Worm (Caenorhabditis elegans) whole organism, L2 larva: ENCODE results near the gene K12B6.9.

ENCODE experiments used
- C34F6.9 ChIP-seq: fragments of 150-350 bp; optimal IDR thresholded peaks from 2 replicates; lab custom pipeline; 2014; ENCODE audit warnings: missing biosample characterization, missing genetic modification characterization
- F13H6.1 ChIP-seq: sonication (generic microtip); optimal IDR thresholded peaks from 2 replicates; lab custom pipeline; 2016; ENCODE audit warnings: missing genetic modification characterization, missing compliant biosample characterization
- Y55F3AM.14 ChIP-seq: fragments of 200-800 bp; sonication (Bioruptor generic); optimal IDR thresholded peaks from 2 replicates; lab custom pipeline; 2018; ENCODE audit warnings: mild to moderate bottlenecking, missing genetic modification characterization, missing compliant biosample characterization
- ZK546.5 ChIP-seq: sonication (generic microtip); optimal IDR thresholded peaks from 2 replicates; lab custom pipeline; 2017; ENCODE audit warnings: missing biosample characterization, missing genetic modification characterization
- alr-1 ChIP-seq: fragments of 150-350 bp; optimal IDR thresholded peaks from 2 replicates; lab custom pipeline; 2014; ENCODE audit warnings: missing biosample characterization, missing genetic modification characterization
- ama-1 ChIP-seq: fragments of 150-350 bp; optimal IDR thresholded peaks from 2 replicates; lab custom pipeline; 2018; ENCODE audit warnings: inconsistent platforms
- blmp-1 ChIP-seq: sonication (generic microtip); optimal IDR thresholded peaks from 2 replicates; lab custom pipeline; 2017; ENCODE audit warnings: missing genetic modification characterization, mild to moderate bottlenecking, missing compliant biosample characterization, antibody characterized with exemption, moderate library complexity; ENCODE audit not compliant: insufficient read depth
- ceh-16 ChIP-seq: fragments of 150-350 bp; optimal IDR thresholded peaks from 2 replicates; lab custom pipeline; 2014; ENCODE audit warnings: missing biosample characterization, missing genetic modification characterization
- ceh-82 ChIP-seq: fragments of 150-350 bp; optimal IDR thresholded peaks from 2 replicates; lab custom pipeline; 2014; ENCODE audit warnings: missing biosample characterization, missing genetic modification characterization
- crh-2 ChIP-seq: sonication (generic microtip); optimal IDR thresholded peaks from 2 replicates; lab custom pipeline; 2017; ENCODE audit warnings: missing biosample characterization, missing genetic modification characterization
- dmd-4 ChIP-seq: sonication (generic microtip); optimal IDR thresholded peaks from 2 replicates; lab custom pipeline; 2017; ENCODE audit warnings: missing biosample characterization, missing genetic modification characterization
- egl-27 ChIP-seq: sonication (generic microtip); optimal IDR thresholded peaks from 3 replicates; lab custom pipeline; 2017; ENCODE audit warnings: missing biosample characterization, missing genetic modification reagents, missing genetic modification characterization
- elt-1 ChIP-seq: fragments of 150-350 bp; optimal IDR thresholded peaks from 2 replicates; lab custom pipeline; 2014; ENCODE audit warnings: missing biosample characterization, missing genetic modification characterization
- elt-3 ChIP-seq: sonication (generic microtip); optimal IDR thresholded peaks from 2 replicates; lab custom pipeline; 2017; ENCODE audit warnings: missing biosample characterization, missing genetic modification characterization
- fos-1 ChIP-seq: fragments of 150-350 bp; optimal IDR thresholded peaks from 2 replicates; lab custom pipeline; 2014; ENCODE audit warnings: missing biosample characterization, missing genetic modification characterization
- lin-11 ChIP-seq: fragments of 150-350 bp; sonication (generic microtip); optimal IDR thresholded peaks from 2 replicates; lab custom pipeline; 2014; ENCODE audit warnings: missing biosample characterization, missing genetic modification characterization, inconsistent platforms, mixed read lengths
- lin-13 ChIP-seq: fragments of 150-350 bp; optimal IDR thresholded peaks from 2 replicates; lab custom pipeline; 2014; ENCODE audit warnings: missing biosample characterization, missing genetic modification reagents, missing genetic modification characterization
- lin-39 ChIP-seq: fragments of 150-350 bp; optimal IDR thresholded peaks from 2 replicates; lab custom pipeline; 2014; ENCODE audit warnings: missing biosample characterization, missing genetic modification reagents, missing genetic modification characterization
- lsy-2 ChIP-seq, 2 experiments: fragments of 150-350 bp in 1 of 2; sonication (generic microtip) in 1 of 2; optimal IDR thresholded peaks; 2 replicates each; lab custom pipeline; 2014 to 2017; ENCODE audit warnings: missing biosample characterization in 2 of 2, missing genetic modification characterization in 2 of 2
- mab-5 ChIP-seq: fragments of 150-350 bp; optimal IDR thresholded peaks from 2 replicates; lab custom pipeline; 2014; ENCODE audit warnings: missing biosample characterization, missing genetic modification characterization
- mbf-1 ChIP-seq: sonication (generic microtip); optimal IDR thresholded peaks from 2 replicates; lab custom pipeline; 2017; ENCODE audit warnings: missing biosample characterization, missing genetic modification characterization
- mdl-1 ChIP-seq, 2 experiments: fragments of 150-350 bp in 1 of 2; sonication (generic microtip) in 1 of 2; optimal IDR thresholded peaks; 2 replicates each; lab custom pipeline; 2017; ENCODE audit warnings: missing biosample characterization in 2 of 2, missing genetic modification characterization in 2 of 2
- nhr-10 ChIP-seq: sonication (generic microtip); optimal IDR thresholded peaks from 2 replicates; lab custom pipeline; 2017; ENCODE audit warnings: missing biosample characterization, missing genetic modification characterization
- nhr-11 ChIP-seq: fragments of 150-350 bp; optimal IDR thresholded peaks from 2 replicates; lab custom pipeline; 2014; ENCODE audit warnings: missing biosample characterization, missing genetic modification characterization
- nhr-129 ChIP-seq: fragments of 150-350 bp; optimal IDR thresholded peaks from 2 replicates; lab custom pipeline; 2014; ENCODE audit warnings: missing biosample characterization, missing genetic modification characterization
- nhr-21 ChIP-seq: fragments of 150-350 bp; optimal IDR thresholded peaks from 2 replicates; lab custom pipeline; 2014; ENCODE audit warnings: missing biosample characterization, missing genetic modification characterization
- nhr-23 ChIP-seq: fragments of 150-350 bp; optimal IDR thresholded peaks from 2 replicates; lab custom pipeline; 2014; ENCODE audit warnings: missing biosample characterization, missing genetic modification reagents, missing genetic modification characterization
- nhr-237 ChIP-seq: fragments of 150-350 bp; optimal IDR thresholded peaks from 2 replicates; lab custom pipeline; 2014; ENCODE audit warnings: missing biosample characterization, missing genetic modification characterization
- nhr-25 ChIP-seq: fragments of 150-350 bp; sonication (generic microtip); optimal IDR thresholded peaks from 3 replicates; lab custom pipeline; 2014; ENCODE audit warnings: missing biosample characterization, missing genetic modification characterization
- nhr-6 ChIP-seq: fragments of 150-350 bp; optimal IDR thresholded peaks from 2 replicates; lab custom pipeline; 2014; ENCODE audit warnings: missing biosample characterization, missing genetic modification characterization
- nhr-77 ChIP-seq: fragments of 150-350 bp; optimal IDR thresholded peaks from 2 replicates; lab custom pipeline; 2014; ENCODE audit warnings: missing biosample characterization, missing genetic modification characterization
- peb-1 ChIP-seq: fragments of 150-350 bp; optimal IDR thresholded peaks from 2 replicates; lab custom pipeline; 2014; ENCODE audit warnings: missing biosample characterization, missing genetic modification characterization
- sem-4 ChIP-seq: fragments of 150-350 bp; optimal IDR thresholded peaks from 2 replicates; lab custom pipeline; 2014; ENCODE audit warnings: missing biosample characterization, missing genetic modification reagents, missing genetic modification characterization
- sma-3 ChIP-seq: sonication (generic microtip); optimal IDR thresholded peaks from 2 replicates; lab custom pipeline; 2016; ENCODE audit warnings: missing genetic modification reagents, missing genetic modification characterization, missing compliant biosample characterization
- sma-9 ChIP-seq, 2 experiments: fragments of 150-350 bp in 1 of 2; sonication (generic microtip) in 1 of 2; optimal IDR thresholded peaks; 2 replicates each; lab custom pipeline; 2014 to 2016; ENCODE audit warnings: missing genetic modification characterization in 2 of 2, mild to moderate bottlenecking in 1 of 2, missing biosample characterization in 1 of 2, missing compliant biosample characterization in 1 of 2, missing genetic modification reagents in 1 of 2, moderate library complexity in 1 of 2
- snpc-4 ChIP-seq: fragments of 150-350 bp; optimal IDR thresholded peaks from 2 replicates; lab custom pipeline; 2014; ENCODE audit warnings: missing biosample characterization, missing genetic modification characterization
- unc-55 ChIP-seq: fragments of 150-350 bp; sonication (generic microtip); optimal IDR thresholded peaks from 3 replicates; lab custom pipeline; 2014; ENCODE audit warnings: missing biosample characterization, missing genetic modification reagents, missing genetic modification characterization
- unc-62 ChIP-seq: fragments of 150-350 bp; optimal IDR thresholded peaks from 2 replicates; lab custom pipeline; 2014; ENCODE audit warnings: missing biosample characterization, missing genetic modification reagents, missing genetic modification characterization
- zag-1 ChIP-seq: fragments of 150-350 bp; optimal IDR thresholded peaks from 2 replicates; lab custom pipeline; 2014; ENCODE audit warnings: missing biosample characterization, missing genetic modification characterization
- ztf-1 ChIP-seq: fragments of 200-800 bp; sonication (Bioruptor generic); conservative IDR thresholded peaks from 2 replicates; pipeline ENCODE4 v1.3.6; 2022; ENCODE audit warnings: missing genetic modification characterization, missing compliant biosample characterization
- ztf-11 ChIP-seq: sonication (generic microtip); optimal IDR thresholded peaks from 2 replicates; lab custom pipeline; 2017; ENCODE audit warnings: missing biosample characterization, missing genetic modification characterization

Gene K12B6.9

ce11 chrV:6292401-6292800, at the start of gene K12B6.9:
K12B6.9 (minus strand) TSS chrV:6292666.
- TF ChIP-seq elt-1 (tag; lab: Kevin White, UChicago) (no peak), crh-2 (peak; percentile 46), fos-1 (tag; lab: Kevin White, UChicago) (peak; percentile 41)
- TF ChIP-seq, all 48 proteins: peak for 2

ce11 chrV:6341078-6341638, 48.7 kb upstream of the K12B6.9 start:
- TF ChIP-seq snpc-4 (tag; lab: Kevin White, UChicago), result no peak
- TF ChIP-seq fos-1 (tag; lab: Kevin White, UChicago), result no peak
- TF ChIP-seq lsy-2 (tag; optimal IDR thresholded peaks at IDR 0.05; lab: Kevin White, UChicago), result no peak
- TF ChIP-seq nhr-25, result no peak
- TF ChIP-seq mdl-1 (tag; optimal IDR thresholded peaks at IDR 0.05; lab: Kevin White, UChicago), result peak in 1 of 2 experiments; percentile 34
- no peak for TF ChIP-seq elt-1 (tag; lab: Kevin White, UChicago)
- TF ChIP-seq ama-1 (lab: Kevin White, UChicago), result no peak
- TF ChIP-seq C34F6.9 (tag; lab: Kevin White, UChicago), result peak; percentile 57
- peak; percentile 65 for TF ChIP-seq zag-1
- no peak for TF ChIP-seq nhr-237 (tag; lab: Kevin White, UChicago)
- TF ChIP-seq unc-62 (GFP tag; lab: Kevin White, UChicago), result no peak
- TF ChIP-seq sma-9 (GFP tag; optimal IDR thresholded peaks at IDR 0.05; lab: Kevin White, UChicago), result no peak
- TF ChIP-seq sma-9 (tag; optimal IDR thresholded peaks at IDR 0.05; lab: Kevin White, UChicago), result no peak
- no peak for TF ChIP-seq nhr-6 (tag; lab: Kevin White, UChicago)
- TF ChIP-seq nhr-23 (tag; lab: Kevin White, UChicago), result no peak
- TF ChIP-seq elt-3, result no peak
- TF ChIP-seq egl-27 (tag; lab: Kevin White, UChicago), result no peak
- TF ChIP-seq alr-1 (tag; lab: Kevin White, UChicago), result no peak
- no peak for TF ChIP-seq ztf-1 (GFP tag; lab: Robert Waterston, UW)
- TF ChIP-seq lin-11 (tag; lab: Kevin White, UChicago), result no peak
- TF ChIP-seq nhr-21 (tag; lab: Kevin White, UChicago), result no peak
- TF ChIP-seq crh-2, result peak; percentile 11
- TF ChIP-seq nhr-129 (tag; lab: Kevin White, UChicago), result peak; percentile 59
- TF ChIP-seq ztf-11 (tag; lab: Kevin White, UChicago), result no peak
- TF ChIP-seq blmp-1 (tag; lab: Kevin White, UChicago), result no peak
- no peak for TF ChIP-seq ZK546.5 (tag; lab: Kevin White, UChicago)
- no peak for TF ChIP-seq sma-3 (GFP tag; lab: Kevin White, UChicago)
- TF ChIP-seq lin-39 (tag; lab: Kevin White, UChicago), result no peak
- no peak for TF ChIP-seq peb-1
- TF ChIP-seq ceh-82 (tag; lab: Kevin White, UChicago), result no peak
- no peak for TF ChIP-seq lin-13 (GFP tag; lab: Kevin White, UChicago)
- no peak for TF ChIP-seq nhr-10
- no peak for TF ChIP-seq mbf-1 (tag; lab: Kevin White, UChicago)
- no peak for TF ChIP-seq dmd-4
- TF ChIP-seq unc-55 (GFP tag; lab: Kevin White, UChicago), result peak; percentile 66
- TF ChIP-seq ceh-16 (tag; lab: Kevin White, UChicago), result no peak
- peak; percentile 10 for TF ChIP-seq Y55F3AM.14 (GFP tag; lab: Kevin White, UChicago)
- peak; percentile 26 for TF ChIP-seq F13H6.1 (tag; lab: Kevin White, UChicago)
- TF ChIP-seq sem-4 (tag; lab: Kevin White, UChicago), result no peak

ce11 chrV:6336108-6336507, 43.6 kb upstream of the K12B6.9 start, which contains the start of gene T28C12.6:
T28C12.6 (minus strand) TSS chrV:6336119.
- TF ChIP-seq peb-1, result no peak
- no peak for TF ChIP-seq elt-3
- TF ChIP-seq nhr-10, result no peak
- no peak for TF ChIP-seq nhr-11 (tag; lab: Kevin White, UChicago)
- TF ChIP-seq mab-5 (tag; lab: Kevin White, UChicago), result no peak
- TF ChIP-seq fos-1 (tag; lab: Kevin White, UChicago), result no peak
- TF ChIP-seq nhr-77 (tag; lab: Kevin White, UChicago), result no peak
- no peak for TF ChIP-seq lin-39 (tag; lab: Kevin White, UChicago)
- no peak for TF ChIP-seq alr-1 (tag; lab: Kevin White, UChicago)
- no peak for TF ChIP-seq F13H6.1 (tag; lab: Kevin White, UChicago)
- no peak for TF ChIP-seq elt-1 (tag; lab: Kevin White, UChicago)
